Worm (Caenorhabditis elegans) whole organism, mixed stage, embryonic: ENCODE data around the gene F59B10.4.

Source experiments
- nhr-12 ChIP-seq: fragments of 150-350 bp; optimal IDR thresholded peaks from 2 replicates; lab custom pipeline; 2014; ENCODE audit warnings: missing biosample characterization, missing genetic modification characterization
- nhr-28 ChIP-seq: fragments of 150-350 bp; optimal IDR thresholded peaks from 2 replicates; lab custom pipeline; 2014; ENCODE audit warnings: missing biosample characterization, missing genetic modification characterization

ce11 chrII:10543457-10544137, 24.7 kb upstream of the F59B10.4 start:
- no peak for TF ChIP-seq nhr-12 (tag; lab: Kevin White, UChicago)
- no peak for TF ChIP-seq nhr-28
